Fruit fly (Drosophila melanogaster) whole organism: ENCODE measurements around the gene CG13390.

Experiments used
- CG8478 ChIP-seq: fragments of >200 bp; optimal IDR thresholded peaks from 2 replicates; lab custom pipeline; 2018; ENCODE audit warnings: inconsistent platforms
- Dll ChIP-seq: fragments of >200 bp; optimal IDR thresholded peaks from 2 replicates; lab custom pipeline; 2017
- EcR ChIP-seq, 2 experiments: fragments of >200 bp; optimal IDR thresholded peaks; 2 replicates each; lab custom pipeline; 2017; ENCODE audit warnings: missing biosample characterization in 2 of 2, missing genetic modification characterization in 2 of 2, missing genetic modification reagents in 2 of 2
- pan ChIP-seq: fragments of >200 bp; optimal IDR thresholded peaks from 2 replicates; lab custom pipeline; 2017
- psq ChIP-seq: fragments of >200 bp; optimal IDR thresholded peaks from 2 replicates; lab custom pipeline; 2017
- usp ChIP-seq: fragments of >200 bp; optimal IDR thresholded peaks from 2 replicates; lab custom pipeline; 2017; ENCODE audit warnings: missing biosample characterization, missing genetic modification characterization, mixed read lengths

The CG13390 gene

dm6 chr2L:8393122-8393521 is 16.5 kb upstream of the CG13390 start, which contains the start of gene Acp29AB:
TSS of gene Acp29AB (minus strand) at chr2L:8393222.
- TF ChIP-seq CG8478 (lab: Kevin White, UChicago) (no peak), EcR (GFP tag; optimal IDR thresholded peaks at IDR 0.05; lab: Kevin White, UChicago) (no peak), Dll (lab: Kevin White, UChicago) (no peak), usp (no peak), psq (lab: Kevin White, UChicago) (no peak), pan (no peak)

dm6 chr2L:8392298-8392697 is 15.7 kb upstream of the CG13390 start, which contains the start of gene CG42820:
TSS of gene CG42820 (minus strand) at chr2L:8392398.
- TF ChIP-seq Dll (lab: Kevin White, UChicago) (no peak), CG8478 (lab: Kevin White, UChicago) (no peak), pan (no peak), psq (lab: Kevin White, UChicago) (no peak), EcR (GFP tag; optimal IDR thresholded peaks at IDR 0.05; lab: Kevin White, UChicago) (no peak), usp (no peak)

dm6 chr2L:8389231-8389630 is 12.6 kb upstream of the CG13390 start, which contains the start of gene CG42819:
TSS of gene CG42819 (minus strand) at chr2L:8389331.
- TF ChIP-seq Dll (lab: Kevin White, UChicago) (no peak), usp (no peak), pan (no peak), EcR (GFP tag; optimal IDR thresholded peaks at IDR 0.05; lab: Kevin White, UChicago) (no peak), CG8478 (lab: Kevin White, UChicago) (no peak), psq (lab: Kevin White, UChicago) (no peak)

- TF ChIP-seq Dll (lab: Kevin White, UChicago) (no peak), psq (lab: Kevin White, UChicago) (no peak), usp (no peak), pan (no peak), EcR (GFP tag; optimal IDR thresholded peaks at IDR 0.05; lab: Kevin White, UChicago) (no peak), CG8478 (lab: Kevin White, UChicago) (no peak)
These were observed 9.3 kb upstream of the CG13390 start for dm6 chr2L:8385849-8386248.

dm6 chr2L:8384985-8385519 is 8.5 kb upstream of the CG13390 start:
- no peak for TF ChIP-seq Dll (lab: Kevin White, UChicago)
- no peak for TF ChIP-seq pan
- no peak for TF ChIP-seq EcR (GFP tag; optimal IDR thresholded peaks at IDR 0.05; lab: Kevin White, UChicago)
- no peak for TF ChIP-seq psq (lab: Kevin White, UChicago)
- TF ChIP-seq usp: no peak
- TF ChIP-seq CG8478 (lab: Kevin White, UChicago): no peak

- no peak for TF ChIP-seq pan
- no peak for TF ChIP-seq CG8478 (lab: Kevin White, UChicago)
- no peak for TF ChIP-seq usp
- no peak for TF ChIP-seq Dll (lab: Kevin White, UChicago)
- no peak for TF ChIP-seq psq (lab: Kevin White, UChicago)
- TF ChIP-seq EcR (GFP tag; optimal IDR thresholded peaks at IDR 0.05; lab: Kevin White, UChicago): no peak
These were observed 7.6 kb upstream of the CG13390 start, which contains the start of the genes Dad1 and CG13384 for dm6 chr2L:8384108-8384601. TSS of gene Dad1 (minus strand) at chr2L:8384137. TSS of gene CG13384 (plus strand) at chr2L:8384455.

dm6 chr2L:8382646-8383045 is 6.0 kb upstream of the CG13390 start, which contains the start of the genes CG13392 and Rcd4:
TSS of gene CG13392 (minus strand) at chr2L:8382807.
TSS of gene Rcd4 (plus strand) at chr2L:8382861.
- TF ChIP-seq usp (no peak), CG8478 (lab: Kevin White, UChicago) (no peak), pan (no peak), psq (lab: Kevin White, UChicago) (no peak), Dll (lab: Kevin White, UChicago) (no peak), EcR (GFP tag; optimal IDR thresholded peaks at IDR 0.05; lab: Kevin White, UChicago) (no peak)

dm6 chr2L:8381508-8382036 is 5.0 kb upstream of the CG13390 start, which contains the start of gene AlaRS:
TSS of gene AlaRS (minus strand) at chr2L:8381764.
- TF ChIP-seq psq (lab: Kevin White, UChicago) (no peak), Dll (lab: Kevin White, UChicago) (no peak), EcR (GFP tag; optimal IDR thresholded peaks at IDR 0.05; lab: Kevin White, UChicago) (no peak), pan (no peak), CG8478 (lab: Kevin White, UChicago) (no peak), usp (no peak)

- TF ChIP-seq Dll (lab: Kevin White, UChicago) (no peak), pan (no peak), psq (lab: Kevin White, UChicago) (no peak), EcR (GFP tag; optimal IDR thresholded peaks at IDR 0.05; lab: Kevin White, UChicago) (no peak), CG8478 (lab: Kevin White, UChicago) (no peak), usp (no peak)
These were observed 2.4 kb downstream of the CG13390 start, which contains the start of gene Wdr82 for dm6 chr2L:8374235-8374634. TSS of gene Wdr82 (plus strand) at chr2L:8374461.

dm6 chr2L:8372248-8372647 is 4.3 kb downstream of the CG13390 start:
- no peak for TF ChIP-seq CG8478 (lab: Kevin White, UChicago)

dm6 chr2L:8371354-8371937 is 5.2 kb downstream of the CG13390 start:
- TF ChIP-seq pan: no peak
